Fruit fly (Drosophila melanogaster) S2 (cell line): Measurements from ENCODE around the gene ems.

ENCODE experiments used
- CG8478 ChIP-seq: fragments of >200 bp; optimal IDR thresholded peaks from 2 replicates; lab custom pipeline; 2018
- CTCF ChIP-seq, 2 experiments: fragments of >200 bp; optimal IDR thresholded peaks; 2 replicates each; lab custom pipeline; 2018

DNA sequence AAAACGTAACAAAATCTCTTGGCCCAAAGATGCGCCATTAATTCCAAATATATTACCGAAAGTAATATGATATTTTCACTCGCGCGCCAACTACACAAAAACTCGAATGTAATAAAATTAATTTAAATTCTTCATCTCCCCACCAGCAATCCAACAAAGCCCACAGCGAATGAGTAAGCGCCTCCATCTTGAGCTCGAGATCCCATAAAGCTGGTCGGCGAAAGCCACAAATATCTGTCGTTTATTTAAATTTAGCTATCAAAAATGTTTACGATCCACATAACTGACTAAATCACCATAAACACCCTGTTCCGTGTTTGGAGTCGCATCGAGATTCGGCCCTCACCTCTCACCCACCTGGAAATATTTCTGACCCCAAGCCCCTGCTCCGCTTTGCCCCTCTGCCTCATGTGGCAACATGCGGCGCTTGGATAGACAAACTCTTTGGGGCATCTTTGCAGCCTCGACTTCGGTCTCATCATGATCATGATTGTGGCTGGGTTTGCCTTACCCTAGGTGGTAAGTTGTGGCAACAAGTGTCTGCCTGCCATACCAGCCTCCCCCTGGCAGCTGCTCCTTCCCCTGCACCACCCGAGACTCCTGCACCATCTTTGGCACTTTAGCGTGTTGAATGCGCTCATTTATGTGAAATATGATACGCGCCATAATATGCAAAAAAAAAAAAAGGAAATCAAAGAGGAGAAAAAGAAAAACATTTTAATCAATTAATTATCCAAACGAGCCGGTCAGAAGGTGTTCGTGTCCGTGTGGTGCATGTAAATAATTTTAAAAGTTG lies 10.6 kb downstream of the ems start:
- TF ChIP-seq CTCF (optimal IDR thresholded peaks at IDR 0.05; lab: Kevin White, UChicago): no peak
- no peak for TF ChIP-seq CG8478 (lab: Kevin White, UChicago)
